Fruit fly (Drosophila melanogaster): ENCODE results near the gene TrpRS-m.

The TrpRS-m gene

DNA sequence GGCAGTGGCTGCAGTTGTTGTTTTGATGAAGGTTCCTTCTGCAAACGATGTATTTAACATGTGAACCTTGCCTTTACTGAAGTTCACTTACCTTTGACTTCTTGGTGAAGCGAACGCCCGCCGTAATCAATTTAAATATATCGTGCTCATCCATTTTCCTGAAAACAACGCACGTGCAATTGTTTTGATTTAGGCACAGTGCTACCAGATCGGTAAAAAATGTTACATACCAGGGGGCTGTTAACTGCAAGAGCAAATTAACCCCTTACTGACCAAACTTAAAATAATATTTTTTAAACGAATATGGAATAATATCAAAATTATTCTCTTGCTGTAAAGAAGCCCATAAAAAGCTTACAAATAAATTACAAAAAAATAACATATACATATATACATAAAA lies 45.0 kb upstream of the TrpRS-m start, which contains the start of gene ais (continued):
- TF ChIP-seq Stat92E (GFP tag; optimal IDR thresholded peaks at IDR 0.05) (no peak), CG12659 (GFP tag; optimal IDR thresholded peaks at IDR 0.05) (peak; percentile 20), Dip2 (GFP tag; IDR thresholded peaks at IDR 0.05) (no peak), CG11085 (GFP tag; IDR thresholded peaks at IDR 0.05) (no peak), grau (tag; optimal IDR thresholded peaks at IDR 0.05) (peak; percentile 41), CG15696 (tag; optimal IDR thresholded peaks at IDR 0.05) (peak; percentile 15), CG15269 (tag; optimal IDR thresholded peaks at IDR 0.05) (peak; percentile 23), mam (GFP tag; optimal IDR thresholded peaks at IDR 0.05) (no peak), lola (GFP tag; optimal IDR thresholded peaks at IDR 0.05) (no peak), Myb (GFP tag; optimal IDR thresholded peaks at IDR 0.05) (peak; percentile 32), Trl (optimal IDR thresholded peaks at IDR 0.05) (no peak), Trl (GFP tag; optimal IDR thresholded peaks at IDR 0.05) (no peak), Elba2 (GFP tag; optimal IDR thresholded peaks at IDR 0.05) (no peak), CG32532 (GFP tag; IDR thresholded peaks at IDR 0.05) (no peak), CG15011 (GFP tag; optimal IDR thresholded peaks at IDR 0.05) (no peak), repo (GFP tag; optimal IDR thresholded peaks at IDR 0.05) (no peak), ara (GFP tag; IDR thresholded peaks at IDR 0.05) (no peak), lbe (GFP tag; optimal IDR thresholded peaks at IDR 0.05) (no peak), CG30020 (tag; optimal IDR thresholded peaks at IDR 0.05) (no peak), Adf1 (GFP tag; IDR thresholded peaks at IDR 0.05) (no peak), Nf-YA (GFP tag; IDR thresholded peaks at IDR 0.05) (no peak), CG7357 (GFP tag; IDR thresholded peaks at IDR 0.05) (no peak), CG4820 (GFP tag; optimal IDR thresholded peaks at IDR 0.05) (no peak), CG7928 (GFP tag; optimal IDR thresholded peaks at IDR 0.05) (peak; percentile 55), Lhr (GFP tag; optimal IDR thresholded peaks at IDR 0.05) (peak; percentile 20), Sox102F (GFP tag; optimal IDR thresholded peaks at IDR 0.05) (peak; percentile 30), ttk (GFP tag; IDR thresholded peaks at IDR 0.05) (no peak), CG12104 (GFP tag; optimal IDR thresholded peaks at IDR 0.05) (no peak), fd102C (GFP tag; optimal IDR thresholded peaks at IDR 0.05) (no peak), al (GFP tag; IDR thresholded peaks at IDR 0.05) (no peak), sc (optimal IDR thresholded peaks at IDR 0.05) (no peak), sc (GFP tag; optimal IDR thresholded peaks at IDR 0.05) (no peak), cato (GFP tag; optimal IDR thresholded peaks at IDR 0.05; ENCODE audit: borderline replicate concordance) (no peak), CG17829 (tag; optimal IDR thresholded peaks at IDR 0.05) (no peak), cad (GFP tag; optimal IDR thresholded peaks at IDR 0.05) (no peak), fu2 (GFP tag; optimal IDR thresholded peaks at IDR 0.05) (no peak), Abd-B (GFP tag; optimal IDR thresholded peaks at IDR 0.05) (peak; percentile 7), Pdp1 (GFP tag; optimal IDR thresholded peaks at IDR 0.05) (peak in 1 of 2 experiments; percentile 21), chn (GFP tag; optimal IDR thresholded peaks at IDR 0.05) (no peak), peb (GFP tag; IDR thresholded peaks at IDR 0.05) (no peak), CG32767 (GFP tag; IDR thresholded peaks at IDR 0.05) (no peak), da (GFP tag; optimal IDR thresholded peaks at IDR 0.05) (no peak), kay (GFP tag; optimal IDR thresholded peaks at IDR 0.05) (no peak), CG13894 (tag; optimal IDR thresholded peaks at IDR 0.05) (no peak), amos (GFP tag; IDR thresholded peaks at IDR 0.05; ENCODE audit: partially characterized antibody) (no peak), Bdp1 (GFP tag; optimal IDR thresholded peaks at IDR 0.05) (no peak), Antp (GFP tag; optimal IDR thresholded peaks at IDR 0.05) (no peak), CG1832 (GFP tag; optimal IDR thresholded peaks at IDR 0.05) (no peak), CG14050 (GFP tag; IDR thresholded peaks at IDR 0.05) (no peak), CG12769 (tag; optimal IDR thresholded peaks at IDR 0.05) (no peak), BEAF-32 (GFP tag; optimal IDR thresholded peaks at IDR 0.05) (peak; percentile 34), slp2 (GFP tag; optimal IDR thresholded peaks at IDR 0.05) (no peak)
